Worm (Caenorhabditis elegans) whole organism, L3 larva: ENCODE measurements around the gene gcsh-1.

Experiments
- aly-2 ChIP-seq: fragments of 150-350 bp; optimal IDR thresholded peaks from 2 replicates; lab custom pipeline; 2014; ENCODE audit warnings: missing biosample characterization, missing genetic modification characterization
- ama-1 ChIP-seq: fragments of 150-350 bp; optimal IDR thresholded peaks from 2 replicates; lab custom pipeline; 2018
- ceh-16 ChIP-seq: sonication (generic microtip); optimal IDR thresholded peaks from 2 replicates; lab custom pipeline; 2017; ENCODE audit warnings: missing biosample characterization, missing genetic modification characterization
- eor-1 ChIP-seq, 2 experiments: fragments of 150-350 bp; optimal IDR thresholded peaks; 2 replicates each; lab custom pipeline; 2014 to 2018; ENCODE audit warnings: missing biosample characterization in 2 of 2, missing genetic modification characterization in 2 of 2
- fos-1 ChIP-seq: fragments of 150-350 bp; optimal IDR thresholded peaks from 2 replicates; lab custom pipeline; 2014; ENCODE audit warnings: missing biosample characterization, missing genetic modification characterization
- mdl-1 ChIP-seq: fragments of 150-350 bp; optimal IDR thresholded peaks from 2 replicates; lab custom pipeline; 2014; ENCODE audit warnings: missing biosample characterization, missing genetic modification characterization
- nhr-28 ChIP-seq: fragments of 150-350 bp; optimal IDR thresholded peaks from 2 replicates; lab custom pipeline; 2014; ENCODE audit warnings: missing biosample characterization, missing genetic modification characterization
- nhr-76 ChIP-seq: fragments of 150-350 bp; sonication (generic microtip); optimal IDR thresholded peaks from 5 replicates; lab custom pipeline; 2014; ENCODE audit warnings: missing biosample characterization, missing genetic modification characterization
- nhr-77 ChIP-seq: fragments of 150-350 bp; optimal IDR thresholded peaks from 2 replicates; lab custom pipeline; 2014; ENCODE audit warnings: missing biosample characterization, missing genetic modification characterization
- pha-4 ChIP-seq: fragments of 150-350 bp; optimal IDR thresholded peaks from 2 replicates; lab custom pipeline; 2014; ENCODE audit warnings: missing biosample characterization, missing genetic modification reagents, missing genetic modification characterization
- pqm-1 ChIP-seq: fragments of 150-350 bp; optimal IDR thresholded peaks from 2 replicates; lab custom pipeline; 2017; ENCODE audit warnings: missing biosample characterization, missing genetic modification characterization, inconsistent platforms
- unc-62 ChIP-seq: fragments of 150-350 bp; sonication (generic microtip); optimal IDR thresholded peaks from 4 replicates; lab custom pipeline; 2014; ENCODE audit warnings: missing biosample characterization, missing genetic modification reagents, missing genetic modification characterization
- ztf-4 ChIP-seq: fragments of 150-350 bp; optimal IDR thresholded peaks from 2 replicates; lab custom pipeline; 2014; ENCODE audit warnings: missing biosample characterization, missing genetic modification characterization

ce11 chrX:14476625-14477257 lies 38.1 kb downstream of the gcsh-1 start:
- TF ChIP-seq pqm-1 (tag; lab: Kevin White, UChicago) (no peak), nhr-77 (no peak), nhr-28 (no peak), aly-2 (tag; lab: Kevin White, UChicago) (no peak), ztf-4 (no peak), nhr-76 (no peak), unc-62 (no peak), ceh-16 (no peak), fos-1 (tag; lab: Kevin White, UChicago) (no peak), ama-1 (lab: Kevin White, UChicago) (no peak), mdl-1 (tag; lab: Kevin White, UChicago) (no peak), pha-4 (tag; lab: Kevin White, UChicago) (no peak), eor-1 (tag; optimal IDR thresholded peaks at IDR 0.05; lab: Kevin White, UChicago) (no peak)
